Fruit fly (Drosophila melanogaster) whole organism, embryonic: ENCODE measurements around the gene CG8112.

Source experiments
- C15 ChIP-seq: fragments of 200-800 bp; sonication (Bioruptor generic); IDR thresholded peaks from 3 replicates; pipeline ENCODE4 v1.3.6; 2022; ENCODE audit warnings: missing biosample characterization, missing genetic modification characterization
- CG10979 ChIP-seq: fragments of 200-800 bp; sonication (Bioruptor generic); optimal IDR thresholded peaks from 2 replicates; lab custom pipeline; 2018; ENCODE audit warnings: missing biosample characterization, mild to moderate bottlenecking, missing genetic modification characterization, moderate library complexity
- CG12104 ChIP-seq: fragments of 200-800 bp; sonication (Bioruptor generic); optimal IDR thresholded peaks from 3 replicates; lab custom pipeline; 2016; ENCODE audit warnings: missing biosample characterization, missing genetic modification characterization
- CG12219 ChIP-seq: fragments of 200-800 bp; sonication (Bioruptor generic); optimal IDR thresholded peaks from 3 replicates; lab custom pipeline; 2018; ENCODE audit warnings: missing biosample characterization, mild to moderate bottlenecking, missing genetic modification characterization
- CG12299 ChIP-seq: fragments of 200-800 bp; sonication (Bioruptor generic); optimal IDR thresholded peaks from 2 replicates; lab custom pipeline; 2018; ENCODE audit warnings: missing biosample characterization, mild to moderate bottlenecking, missing genetic modification characterization
- CG12942 ChIP-seq: fragments of 200-800 bp; sonication (Bioruptor generic); optimal IDR thresholded peaks from 3 replicates; lab custom pipeline; 2016; ENCODE audit warnings: missing biosample characterization, missing genetic modification characterization
- CG13296 ChIP-seq: fragments of 200-800 bp; sonication (Bioruptor generic); optimal IDR thresholded peaks from 3 replicates; lab custom pipeline; 2018; ENCODE audit warnings: missing biosample characterization, mild to moderate bottlenecking, missing genetic modification characterization
- CG13894 ChIP-seq: fragments of 200-800 bp; sonication (Bioruptor generic); optimal IDR thresholded peaks from 3 replicates; lab custom pipeline; 2018; ENCODE audit warnings: missing biosample characterization, mild to moderate bottlenecking, missing genetic modification characterization, moderate library complexity
- CG14860 ChIP-seq: fragments of 200-800 bp; sonication (Bioruptor generic); IDR thresholded peaks from 3 replicates; pipeline ENCODE4 v1.3.6; 2022; ENCODE audit warnings: missing biosample characterization, missing genetic modification characterization; ENCODE audit not compliant: partially characterized antibody
- CG15479 ChIP-seq: fragments of 200-800 bp; sonication (Bioruptor generic); optimal IDR thresholded peaks from 3 replicates; lab custom pipeline; 2019; ENCODE audit warnings: missing biosample characterization, mild to moderate bottlenecking, missing genetic modification characterization, moderate library complexity
- CG1647 ChIP-seq: fragments of 200-800 bp; sonication (Bioruptor generic); optimal IDR thresholded peaks from 3 replicates; lab custom pipeline; 2016; ENCODE audit warnings: missing biosample characterization, missing genetic modification characterization
- CG2199 ChIP-seq: fragments of 200-800 bp; sonication (Bioruptor generic); IDR thresholded peaks from 3 replicates; pipeline ENCODE4 v1.3.6; 2022; ENCODE audit warnings: missing biosample characterization, missing genetic modification characterization
- CG2889 ChIP-seq: fragments of 200-800 bp; sonication (Bioruptor generic); IDR thresholded peaks from 3 replicates; pipeline ENCODE4 v1.3.6; 2022; ENCODE audit warnings: missing biosample characterization, missing genetic modification characterization
- CG34422 ChIP-seq: fragments of 200-800 bp; sonication (Bioruptor generic); IDR thresholded peaks from 3 replicates; pipeline ENCODE4 v1.3.6; 2022; ENCODE audit warnings: missing biosample characterization, missing genetic modification characterization
- CG4617 ChIP-seq: fragments of 200-800 bp; sonication (Bioruptor generic); optimal IDR thresholded peaks from 3 replicates; lab custom pipeline; 2016; ENCODE audit warnings: missing biosample characterization, missing genetic modification characterization, borderline replicate concordance
- CG7271 ChIP-seq: fragments of 200-800 bp; sonication (Bioruptor generic); optimal IDR thresholded peaks from 2 replicates; lab custom pipeline; 2018; ENCODE audit warnings: missing biosample characterization, mild to moderate bottlenecking, missing genetic modification characterization, moderate library complexity
- CG7372 ChIP-seq: fragments of 200-800 bp; sonication (Bioruptor generic); IDR thresholded peaks from 2 replicates; pipeline ENCODE4 v1.3.6; 2022; ENCODE audit warnings: missing biosample characterization, missing genetic modification characterization
- D19B ChIP-seq: fragments of 200-800 bp; sonication (Bioruptor generic); optimal IDR thresholded peaks from 2 replicates; lab custom pipeline; 2017; ENCODE audit warnings: missing biosample characterization, mild to moderate bottlenecking, missing genetic modification characterization
- Dip3 ChIP-seq: fragments of 200-800 bp; sonication (Bioruptor generic); optimal IDR thresholded peaks from 3 replicates; lab custom pipeline; 2016; ENCODE audit warnings: missing biosample characterization, missing genetic modification characterization
- Gug ChIP-seq: fragments of 200-800 bp; sonication (Bioruptor generic); IDR thresholded peaks from 4 replicates; pipeline ENCODE4 v1.3.6; 2022; ENCODE audit warnings: missing biosample characterization, missing genetic modification characterization
- H15 ChIP-seq: fragments of 200-800 bp; sonication (Bioruptor generic); IDR thresholded peaks from 3 replicates; pipeline ENCODE4 v1.3.6; 2022; ENCODE audit warnings: missing biosample characterization, missing genetic modification characterization
- Hmr ChIP-seq: fragments of 200-800 bp; sonication (Bioruptor generic); optimal IDR thresholded peaks from 3 replicates; lab custom pipeline; 2017; ENCODE audit warnings: mild to moderate bottlenecking, missing biosample characterization, missing genetic modification reagents, missing genetic modification characterization
- Meics ChIP-seq: fragments of 200-800 bp; sonication (Bioruptor generic); optimal IDR thresholded peaks from 2 replicates; lab custom pipeline; 2017; ENCODE audit warnings: missing biosample characterization, mild to moderate bottlenecking, missing genetic modification characterization
- Mes4 ChIP-seq: fragments of 200-800 bp; sonication (Bioruptor generic); optimal IDR thresholded peaks from 2 replicates; lab custom pipeline; 2016; ENCODE audit warnings: missing biosample characterization, missing genetic modification characterization
- Mrtf ChIP-seq: fragments of 200-800 bp; sonication (Bioruptor generic); IDR thresholded peaks from 3 replicates; pipeline ENCODE4 v1.3.6; 2022; ENCODE audit warnings: missing biosample characterization, missing genetic modification characterization
- NC2α ChIP-seq: fragments of 200-800 bp; sonication (Bioruptor generic); optimal IDR thresholded peaks from 2 replicates; lab custom pipeline; 2016; ENCODE audit warnings: missing biosample characterization, missing genetic modification characterization
- Oaz ChIP-seq: fragments of 200-800 bp; sonication (Bioruptor generic); IDR thresholded peaks from 2 replicates; pipeline ENCODE4 v1.3.6; 2022; ENCODE audit warnings: missing biosample characterization, missing genetic modification characterization
- PHDP ChIP-seq: fragments of 200-800 bp; sonication (Bioruptor generic); optimal IDR thresholded peaks from 3 replicates; lab custom pipeline; 2018; ENCODE audit warnings: missing biosample characterization, mild to moderate bottlenecking, missing genetic modification characterization, moderate library complexity
- Ptx1 ChIP-seq: fragments of 200-800 bp; sonication (Bioruptor generic); IDR thresholded peaks from 2 replicates; pipeline ENCODE4 v1.3.6; 2022; ENCODE audit warnings: missing biosample characterization, missing genetic modification characterization
- Rx ChIP-seq: fragments of 200-800 bp; sonication (Bioruptor generic); IDR thresholded peaks from 2 replicates; pipeline ENCODE4 v1.3.6; 2022; ENCODE audit warnings: missing biosample characterization, missing genetic modification characterization
- ac ChIP-seq: fragments of 200-800 bp; sonication (Bioruptor generic); optimal IDR thresholded peaks from 3 replicates; lab custom pipeline; 2017; ENCODE audit warnings: missing biosample characterization, mild to moderate bottlenecking, missing genetic modification characterization
- aop ChIP-seq: fragments of 200-800 bp; sonication (Bioruptor generic); IDR thresholded peaks from 2 replicates; pipeline ENCODE4 v1.3.6; 2022; ENCODE audit warnings: missing biosample characterization, missing genetic modification characterization
- ap ChIP-seq: fragments of 200-800 bp; sonication (Bioruptor generic); IDR thresholded peaks from 2 replicates; pipeline ENCODE4 v1.3.6; 2022; ENCODE audit warnings: missing biosample characterization, missing genetic modification characterization
- cas ChIP-seq: fragments of 200-800 bp; sonication (Bioruptor generic); IDR thresholded peaks from 2 replicates; pipeline ENCODE4 v1.3.6; 2022; ENCODE audit warnings: missing biosample characterization, missing genetic modification characterization
- chn ChIP-seq: fragments of 200-800 bp; sonication (Bioruptor generic); optimal IDR thresholded peaks from 2 replicates; lab custom pipeline; 2016; ENCODE audit warnings: missing biosample characterization, missing genetic modification characterization
- dati ChIP-seq: fragments of 200-800 bp; sonication (Bioruptor generic); IDR thresholded peaks from 2 replicates; pipeline ENCODE4 v1.3.6; 2022; ENCODE audit warnings: missing biosample characterization, missing genetic modification characterization
- gcm ChIP-seq: fragments of 200-800 bp; sonication (Bioruptor generic); optimal IDR thresholded peaks from 2 replicates; lab custom pipeline; 2019; ENCODE audit warnings: missing biosample characterization, mild to moderate bottlenecking, missing genetic modification characterization, moderate library complexity
- gro ChIP-seq: fragments of 200-800 bp; sonication (Bioruptor generic); optimal IDR thresholded peaks from 2 replicates; lab custom pipeline; 2016; ENCODE audit warnings: missing biosample characterization, missing genetic modification characterization
- h ChIP-seq: fragments of >200 bp; optimal IDR thresholded peaks from 2 replicates; lab custom pipeline; 2017
- hth ChIP-seq: fragments of >200 bp; optimal IDR thresholded peaks from 2 replicates; lab custom pipeline; 2017; ENCODE audit warnings: inconsistent platforms
- jigr1 ChIP-seq: fragments of 200-800 bp; sonication (Bioruptor generic); IDR thresholded peaks from 3 replicates; pipeline ENCODE4 v1.3.6; 2022; ENCODE audit warnings: missing biosample characterization, missing genetic modification characterization
- jumu ChIP-seq: fragments of 200-800 bp; sonication (Bioruptor generic); optimal IDR thresholded peaks from 3 replicates; lab custom pipeline; 2016; ENCODE audit warnings: missing biosample characterization, missing genetic modification characterization
- luna ChIP-seq: fragments of 200-800 bp; sonication (Bioruptor generic); optimal IDR thresholded peaks from 2 replicates; lab custom pipeline; 2016; ENCODE audit warnings: missing biosample characterization, missing genetic modification characterization
- p53 ChIP-seq: fragments of 200-800 bp; sonication (Bioruptor generic); optimal IDR thresholded peaks from 2 replicates; lab custom pipeline; 2016; ENCODE audit warnings: missing biosample characterization, missing genetic modification characterization
- pnt ChIP-seq: fragments of 200-800 bp; sonication (Bioruptor generic); optimal IDR thresholded peaks from 3 replicates; lab custom pipeline; 2016; ENCODE audit warnings: missing biosample characterization, missing genetic modification characterization
- pum ChIP-seq: fragments of 200-800 bp; sonication (Bioruptor generic); optimal IDR thresholded peaks from 2 replicates; lab custom pipeline; 2016; ENCODE audit warnings: missing biosample characterization, missing genetic modification characterization
- sd ChIP-seq: fragments of 200-800 bp; sonication (Bioruptor generic); optimal IDR thresholded peaks from 3 replicates; lab custom pipeline; 2018; ENCODE audit warnings: missing biosample characterization, mild to moderate bottlenecking, missing genetic modification characterization, moderate library complexity
- slp2 ChIP-seq: fragments of 200-800 bp; sonication (Bioruptor generic); optimal IDR thresholded peaks from 2 replicates; lab custom pipeline; 2016; ENCODE audit warnings: missing biosample characterization, missing genetic modification characterization
- tll ChIP-seq, 2 experiments: fragments of 200-800 bp in 1 of 2; fragments of >200 bp in 1 of 2; sonication (Bioruptor generic) in 1 of 2; optimal IDR thresholded peaks; 2 replicates each; lab custom pipeline; 2017 to 2019; ENCODE audit warnings: missing biosample characterization in 2 of 2, missing genetic modification characterization in 2 of 2, mild to moderate bottlenecking in 1 of 2, moderate library complexity in 1 of 2
- ttk ChIP-seq: fragments of 200-800 bp; sonication (Bioruptor generic); IDR thresholded peaks from 2 replicates; pipeline ENCODE4 v2.1.2; 2022; ENCODE audit warnings: missing biosample characterization, missing genetic modification characterization
- twi ChIP-seq: fragments of 200-800 bp; optimal IDR thresholded peaks from 2 replicates; lab custom pipeline; 2019; ENCODE audit warnings: missing biosample characterization, mild to moderate bottlenecking, missing genetic modification characterization, moderate library complexity
- usp ChIP-seq: fragments of >200 bp; optimal IDR thresholded peaks from 2 replicates; lab custom pipeline; 2017; ENCODE audit warnings: missing biosample characterization, missing genetic modification characterization

CG8112 gene

dm6 chr3R:8747134-8747870 lies 34.6 kb downstream of the CG8112 start, which contains the start of the genes CG9801 and Nasp (continued):
- TF ChIP-seq sd (peak; percentile 56), tll (GFP tag; optimal IDR thresholded peaks at IDR 0.05; lab: Kevin White, UChicago) (no peak), CG2889 (GFP tag; lab: Robert Waterston, UW) (no peak), D19B (GFP tag; lab: Kevin White, UChicago) (no peak), ttk (peak; percentile 22; the same call in 1 of the 2 replicates), CG13894 (no peak), CG15479 (GFP tag; lab: Kevin White, UChicago) (no peak), ap (GFP tag; lab: Robert Waterston, UW) (no peak), Gug (GFP tag; lab: Robert Waterston, UW) (0 out of 4 replicates have a peak, but pooled peaks have one; percentile 12), Mrtf (GFP tag; lab: Robert Waterston, UW) (no peak), cas (GFP tag; lab: Robert Waterston, UW) (no peak), Rx (no peak), CG4617 (peak; percentile 47), pnt (GFP tag; lab: Kevin White, UChicago) (no peak), gcm (GFP tag; lab: Kevin White, UChicago) (peak; percentile 42), CG12104 (GFP tag; lab: Kevin White, UChicago) (no peak), h (lab: Kevin White, UChicago) (no peak), CG14860 (GFP tag; lab: Robert Waterston, UW) (peak; percentile 56; the same call in 2 of the 3 replicates), PHDP (tag; lab: Kevin White, UChicago) (no peak), CG34422 (peak; percentile 56; the same call in 2 of the 3 replicates), Oaz (GFP tag; lab: Robert Waterston, UW) (no peak), Meics (no peak), CG12299 (tag; lab: Kevin White, UChicago) (peak; percentile 3), NC2α (GFP tag; lab: Kevin White, UChicago) (no peak), Mes4 (GFP tag; lab: Kevin White, UChicago) (peak; percentile 32), ac (GFP tag; lab: Kevin White, UChicago) (no peak), Ptx1 (no peak), CG12942 (GFP tag; lab: Kevin White, UChicago) (no peak), dati (GFP tag; lab: Robert Waterston, UW) (no peak), jumu (GFP tag; lab: Kevin White, UChicago) (peak; percentile 46), Dip3 (no peak), pum (GFP tag; lab: Kevin White, UChicago) (peak; percentile 16), chn (GFP tag; lab: Kevin White, UChicago) (peak; percentile 45), aop (GFP tag; lab: Robert Waterston, UW) (no peak), Hmr (GFP tag; lab: Kevin White, UChicago) (peak; percentile 68), slp2 (peak; percentile 44), hth (lab: Kevin White, UChicago) (no peak), H15 (no peak), CG7372 (GFP tag; lab: Robert Waterston, UW) (no peak), CG12219 (GFP tag; lab: Kevin White, UChicago) (peak; percentile 32), jigr1 (GFP tag; lab: Robert Waterston, UW) (no peak), gro (GFP tag; lab: Kevin White, UChicago) (peak; percentile 34), C15 (GFP tag; lab: Robert Waterston, UW) (no peak), twi (tag; lab: Kevin White, UChicago) (peak; percentile 9), CG1647 (GFP tag; lab: Kevin White, UChicago) (no peak), CG10979 (peak; percentile 18), usp (GFP tag; lab: Kevin White, UChicago) (no peak), CG13296 (GFP tag; lab: Kevin White, UChicago) (no peak), CG7271 (no peak), p53 (GFP tag; lab: Kevin White, UChicago) (peak; percentile 81), CG2199 (GFP tag; lab: Robert Waterston, UW) (peak; percentile 65), luna (GFP tag; lab: Kevin White, UChicago) (no peak)
